Fruit fly (Drosophila melanogaster): ENCODE data around the gene Golgin104.

Golgin104 gene

dm6 chr3L:16393700-16394099 lies 41.9 kb upstream of the Golgin104 start (continued):
- peak; percentile 54 for TF ChIP-seq CG5180 (GFP tag; optimal IDR thresholded peaks at IDR 0.05)
- TF ChIP-seq lab (GFP tag; optimal IDR thresholded peaks at IDR 0.05): peak; percentile 22
- TF ChIP-seq knrl (GFP tag; IDR thresholded peaks at IDR 0.05; ENCODE audit: partially characterized antibody): no peak
- TF ChIP-seq CG14965 (GFP tag; optimal IDR thresholded peaks at IDR 0.05; ENCODE audit: borderline replicate concordance): no peak
- TF ChIP-seq NFAT (GFP tag; IDR thresholded peaks at IDR 0.05): 0 out of 2 replicates have a peak, but pooled peaks have one; percentile 4
- no peak for TF ChIP-seq BtbVII (GFP tag; optimal IDR thresholded peaks at IDR 0.05)
- TF ChIP-seq CG10565 (GFP tag; optimal IDR thresholded peaks at IDR 0.05): no peak
- no peak for TF ChIP-seq fu2 (GFP tag; optimal IDR thresholded peaks at IDR 0.05)
- no peak for TF ChIP-seq CG6854 (GFP tag; optimal IDR thresholded peaks at IDR 0.05)
- TF ChIP-seq lola (GFP tag; optimal IDR thresholded peaks at IDR 0.05): no peak
- TF ChIP-seq CG8290 (GFP tag; optimal IDR thresholded peaks at IDR 0.05): no peak
- TF ChIP-seq CG8290 (tag; optimal IDR thresholded peaks at IDR 0.05): peak in 1 of 2 experiments; percentile 21
- TF ChIP-seq tap (tag; optimal IDR thresholded peaks at IDR 0.05): no peak
- no peak for TF ChIP-seq TFAM (GFP tag; optimal IDR thresholded peaks at IDR 0.05)
- peak; percentile 81; the same call in 2 of the 3 replicates for TF ChIP-seq CG6175 (GFP tag; IDR thresholded peaks at IDR 0.05)
- no peak for TF ChIP-seq Abd-B (GFP tag; optimal IDR thresholded peaks at IDR 0.05)
- no peak for TF ChIP-seq hkb (optimal IDR thresholded peaks at IDR 0.05)
- 0 out of 2 replicates have a peak, but pooled peaks have one; percentile 8 for TF ChIP-seq hkb (GFP tag; IDR thresholded peaks at IDR 0.05)
- TF ChIP-seq CG1832 (GFP tag; optimal IDR thresholded peaks at IDR 0.05): peak; percentile 24
- peak; percentile 11 for TF ChIP-seq zen (tag; optimal IDR thresholded peaks at IDR 0.05)
- no peak for TF ChIP-seq nerfin-1 (tag; optimal IDR thresholded peaks at IDR 0.05)

- peak; percentile 41 for TF ChIP-seq grau (tag; optimal IDR thresholded peaks at IDR 0.05)
- TF ChIP-seq Poxn (GFP tag; IDR thresholded peaks at IDR 0.05): no peak
- no peak for TF ChIP-seq slp2 (GFP tag; optimal IDR thresholded peaks at IDR 0.05)
- TF ChIP-seq CG8765 (GFP tag; IDR thresholded peaks at IDR 0.05): no peak
- no peak for TF ChIP-seq pum (GFP tag; optimal IDR thresholded peaks at IDR 0.05)
- TF ChIP-seq unpg (GFP tag; optimal IDR thresholded peaks at IDR 0.05): peak; percentile 20
- TF ChIP-seq caup (GFP tag; optimal IDR thresholded peaks at IDR 0.05; ENCODE audit: severe bottlenecking): no peak
- TF ChIP-seq Meics (GFP tag; optimal IDR thresholded peaks at IDR 0.05): peak; percentile 47
- TF ChIP-seq CG4854 (GFP tag; optimal IDR thresholded peaks at IDR 0.05): no peak
- TF ChIP-seq Aef1 (GFP tag; IDR thresholded peaks at IDR 0.05): no peak
- TF ChIP-seq lola (GFP tag; optimal IDR thresholded peaks at IDR 0.05): no peak
- peak; percentile 62 for TF ChIP-seq CG2678 (tag; optimal IDR thresholded peaks at IDR 0.05)
- TF ChIP-seq CG17361 (GFP tag; IDR thresholded peaks at IDR 0.05): peak; percentile 61; the same call in 2 of the 3 replicates
- TF ChIP-seq ttk (GFP tag; IDR thresholded peaks at IDR 0.05): no peak
- TF ChIP-seq E2f1 (GFP tag; IDR thresholded peaks at IDR 0.05): 0 out of 2 replicates have a peak, but pooled peaks have one; percentile 12
- TF ChIP-seq Hr51 (GFP tag; optimal IDR thresholded peaks at IDR 0.05): peak in 1 of 2 experiments; percentile 30
- TF ChIP-seq CG15479 (GFP tag; optimal IDR thresholded peaks at IDR 0.05): no peak
- no peak for TF ChIP-seq cas (GFP tag; IDR thresholded peaks at IDR 0.05)
- TF ChIP-seq gem (tag; optimal IDR thresholded peaks at IDR 0.05): peak; percentile 59
- TF ChIP-seq tup (GFP tag; optimal IDR thresholded peaks at IDR 0.05): no peak
- TF ChIP-seq Myb (GFP tag; optimal IDR thresholded peaks at IDR 0.05): no peak
- TF ChIP-seq stc (GFP tag; IDR thresholded peaks at IDR 0.05): no peak
- no peak for TF ChIP-seq CG14667 (GFP tag; IDR thresholded peaks at IDR 0.05)
- 0 out of 3 replicates have a peak, but pooled peaks have one; percentile 12 for TF ChIP-seq row (GFP tag; IDR thresholded peaks at IDR 0.05)
- TF ChIP-seq abd-A (tag; optimal IDR thresholded peaks at IDR 0.05): no peak
- no peak for TF ChIP-seq zen (tag; optimal IDR thresholded peaks at IDR 0.05)
- TF ChIP-seq nerfin-2 (GFP tag; IDR thresholded peaks at IDR 0.05; ENCODE audit: partially characterized antibody): no peak
- TF ChIP-seq CG32767 (GFP tag; IDR thresholded peaks at IDR 0.05): no peak
- peak; percentile 61 for TF ChIP-seq phol (tag; optimal IDR thresholded peaks at IDR 0.05)
- TF ChIP-seq CG6689 (GFP tag; IDR thresholded peaks at IDR 0.05): peak; percentile 17; the same call in 1 of the 2 replicates
- peak; percentile 3 for TF ChIP-seq Oli (tag; optimal IDR thresholded peaks at IDR 0.05)
Observed at dm6 chr3L:16392874-16393273, 41.1 kb upstream of the Golgin104 start.
